Fruit fly (Drosophila melanogaster) whole organism, wandering third instar larva: ENCODE measurements around the gene CG7943.

ENCODE experiments used
- HLH106 ChIP-seq: fragments of 200-800 bp; optimal IDR thresholded peaks from 3 replicates; lab custom pipeline; 2019; ENCODE audit warnings: missing biosample characterization, mild to moderate bottlenecking, missing genetic modification characterization, moderate library complexity
- Hr78 ChIP-seq: fragments of >200 bp; optimal IDR thresholded peaks from 2 replicates; lab custom pipeline; 2017; ENCODE audit warnings: missing biosample characterization, missing genetic modification characterization
- Rel ChIP-seq, 2 experiments: fragments of 200-800 bp; sonication (Bioruptor generic) in 1 of 2; optimal IDR thresholded peaks; 2 replicates in 1 of 2; 3 replicates in 1 of 2; lab custom pipeline; 2016 to 2019; ENCODE audit warnings: mild to moderate bottlenecking in 2 of 2, missing biosample characterization in 2 of 2, missing genetic modification characterization in 2 of 2, moderate library complexity in 1 of 2
- brk ChIP-seq: fragments of 200-800 bp; sonication (Bioruptor generic); optimal IDR thresholded peaks from 2 replicates; lab custom pipeline; 2016; ENCODE audit warnings: missing biosample characterization, mild to moderate bottlenecking, missing genetic modification characterization
- psq ChIP-seq: fragments of 200-800 bp; sonication (Bioruptor generic); optimal IDR thresholded peaks from 3 replicates; lab custom pipeline; 2017; ENCODE audit warnings: missing biosample characterization, mild to moderate bottlenecking, missing genetic modification characterization, moderate library complexity
- woc ChIP-seq: sonication (Bioruptor generic); optimal IDR thresholded peaks from 2 replicates; lab custom pipeline; 2016; ENCODE audit warnings: missing biosample characterization, mild to moderate bottlenecking, missing genetic modification characterization

DNA sequence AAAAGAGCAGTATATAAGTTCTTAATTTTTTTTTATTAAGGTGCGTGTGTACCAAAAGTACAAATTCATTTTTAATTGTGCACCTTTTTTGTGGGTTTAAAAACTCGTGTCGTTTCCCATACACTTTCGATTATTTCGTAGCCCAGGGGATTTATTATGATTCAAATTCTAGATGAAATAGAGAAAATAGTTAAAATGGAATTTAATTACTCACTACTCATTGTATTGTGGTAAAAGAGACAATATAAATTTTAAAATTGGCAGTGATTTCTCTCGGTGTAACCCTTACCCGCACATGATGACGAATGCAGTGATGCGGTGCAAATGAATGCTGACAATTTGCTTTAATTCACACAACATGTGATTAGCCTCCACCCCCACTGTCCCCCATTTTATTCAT, 36.9 kb downstream of the CG7943 start:
- no peak for TF ChIP-seq brk (GFP tag; lab: Kevin White, UChicago)
- TF ChIP-seq Hr78 (GFP tag; lab: Kevin White, UChicago), result no peak
- TF ChIP-seq HLH106, result peak; percentile 57
- TF ChIP-seq Rel (GFP tag; optimal IDR thresholded peaks at IDR 0.05; lab: Kevin White, UChicago), result no peak
- TF ChIP-seq Rel (tag; optimal IDR thresholded peaks at IDR 0.05; lab: Kevin White, UChicago), result no peak
- TF ChIP-seq psq, result peak; percentile 27
- no peak for TF ChIP-seq woc (GFP tag; lab: Kevin White, UChicago)
